Worm (Caenorhabditis elegans) whole organism, dauer: ENCODE data around the gene T28A11.25.

Experiments used
- unc-62 ChIP-seq: sonication (generic microtip); optimal IDR thresholded peaks from 2 replicates; lab custom pipeline; 2017; ENCODE audit warnings: missing biosample characterization, missing genetic modification reagents, missing genetic modification characterization

T28A11.25 gene

ce11 chrV:3273577-3274100, 8.0 kb upstream of the T28A11.25 start, which contains the start of gene T28A11.4:
TSS of gene T28A11.4 (plus strand) at chrV:3274050.
- no peak for TF ChIP-seq unc-62

- TF ChIP-seq unc-62: no peak
These were observed 6.6 kb upstream of the T28A11.25 start, which contains the start of gene T28A11.3 for ce11 chrV:3275033-3275432. TSS of gene T28A11.3 (plus strand) at chrV:3275333.

ce11 chrV:3276184-3276583, 5.4 kb upstream of the T28A11.25 start:
- TF ChIP-seq unc-62: no peak

- TF ChIP-seq unc-62: no peak
These were observed 3.5 kb upstream of the T28A11.25 start, which contains the start of gene fbxa-64 for ce11 chrV:3278101-3278639. TSS of gene fbxa-64 (minus strand) at chrV:3278151.

DNA sequence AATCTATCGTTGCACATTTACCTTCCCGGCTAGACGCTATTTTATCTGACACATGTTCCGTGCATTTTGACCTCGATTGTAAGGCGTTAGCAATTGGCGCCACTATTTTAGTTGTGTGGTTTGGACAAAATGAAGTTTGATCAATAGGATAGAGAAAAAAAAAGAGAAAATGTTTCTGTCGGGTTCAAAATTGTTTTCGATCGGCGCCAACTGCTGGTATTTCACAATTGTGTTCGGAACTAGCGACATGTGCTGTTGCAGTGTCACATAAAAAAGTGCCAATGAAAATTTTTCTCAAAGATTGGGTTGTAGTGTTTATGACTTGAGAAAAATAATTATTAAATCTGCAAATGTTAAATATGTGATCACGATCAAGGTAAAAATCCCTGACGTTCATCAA, 2.5 kb upstream of the T28A11.25 start:
- no peak for TF ChIP-seq unc-62

DNA sequence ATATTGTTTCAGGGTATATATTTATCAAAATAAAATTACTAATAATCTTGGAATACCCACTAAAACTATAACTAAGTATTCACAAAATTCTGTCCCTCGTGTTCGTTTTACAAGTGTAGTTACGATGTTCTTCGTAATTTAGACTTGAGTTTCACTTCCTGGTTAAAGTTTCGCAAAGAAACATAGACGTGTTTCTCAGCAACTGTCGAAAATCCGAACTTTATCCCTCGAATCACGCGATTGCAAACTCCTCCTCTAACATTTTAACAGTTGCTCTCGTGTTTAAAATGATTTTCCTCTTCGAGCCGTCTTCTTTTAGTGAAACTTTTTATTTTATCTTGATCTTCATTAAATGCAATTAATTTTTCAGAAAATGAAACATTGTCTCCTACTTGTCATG, 1.6 kb upstream of the T28A11.25 start, which contains the start of gene T28A11.2:
T28A11.2 (plus strand) TSS at position 371 of the 400 bp plus-strand sequence.
- TF ChIP-seq unc-62: no peak

ce11 chrV:3282957-3283356, 1.3 kb downstream of the T28A11.25 start, which contains the start of gene str-64:
TSS of gene str-64 (plus strand) at chrV:3283257.
- TF ChIP-seq unc-62: no peak

- TF ChIP-seq unc-62: no peak
These were observed 3.0 kb downstream of the T28A11.25 start, which contains the start of gene F35F10.5 for ce11 chrV:3284629-3285028. TSS of gene F35F10.5 (plus strand) at chrV:3284929.

DNA sequence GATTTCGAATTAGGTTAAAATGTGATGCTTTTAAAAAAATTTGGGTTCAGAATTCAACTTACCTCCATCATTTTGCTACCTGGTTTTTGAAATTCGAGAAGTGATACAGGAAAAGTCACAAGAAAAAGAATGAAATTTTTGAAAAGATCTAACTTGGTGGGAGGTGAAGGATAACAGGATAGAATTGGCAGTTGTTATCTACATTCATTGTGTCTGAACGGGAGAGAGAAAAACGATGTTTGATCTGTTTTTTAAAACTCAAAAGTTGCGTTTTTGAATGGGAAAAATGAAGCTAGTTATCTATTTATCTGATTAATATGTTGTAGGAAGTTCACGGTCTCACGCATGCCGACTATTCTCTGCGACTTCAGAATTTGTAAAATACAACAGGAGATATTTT, 5.7 kb downstream of the T28A11.25 start, which contains the start of gene F35F10.7:
F35F10.7 (minus strand) TSS at position 101 of the 400 bp plus-strand sequence.
- TF ChIP-seq unc-62: no peak

- TF ChIP-seq unc-62: no peak
These were observed 6.5 kb downstream of the T28A11.25 start for ce11 chrV:3288134-3288533.

ce11 chrV:3289267-3289666, 7.6 kb downstream of the T28A11.25 start, which contains the start of gene F35F10.6:
TSS of gene F35F10.6 (minus strand) at chrV:3289367.
- TF ChIP-seq unc-62: no peak

ce11 chrV:3295368-3295767, 13.7 kb downstream of the T28A11.25 start:
- TF ChIP-seq unc-62: no peak

DNA sequence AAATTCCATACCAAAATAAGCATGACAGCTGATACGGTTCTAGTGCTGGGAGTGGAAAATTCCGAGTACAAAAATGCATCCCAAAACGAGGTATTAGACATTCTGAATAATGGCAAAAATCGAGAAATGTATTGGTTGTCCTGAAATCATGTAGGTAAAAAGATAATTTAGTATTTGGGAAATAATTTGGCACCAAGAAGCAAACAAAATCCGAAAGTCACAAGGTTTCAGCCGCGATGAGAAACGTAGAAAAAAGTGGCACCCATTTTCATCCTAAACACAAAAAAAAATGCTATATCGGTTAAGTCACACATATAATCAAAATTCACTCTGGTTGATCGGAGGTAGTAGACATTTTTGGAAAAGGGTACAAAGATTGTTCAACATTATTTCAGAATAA, 16.1 kb downstream of the T28A11.25 start, which contains the start of gene srx-122:
srx-122 (minus strand) TSS at position 101 of the 400 bp plus-strand sequence.
- no peak for TF ChIP-seq unc-62

- TF ChIP-seq unc-62: no peak
These were observed 17.8 kb downstream of the T28A11.25 start for ce11 chrV:3299437-3299836.

DNA sequence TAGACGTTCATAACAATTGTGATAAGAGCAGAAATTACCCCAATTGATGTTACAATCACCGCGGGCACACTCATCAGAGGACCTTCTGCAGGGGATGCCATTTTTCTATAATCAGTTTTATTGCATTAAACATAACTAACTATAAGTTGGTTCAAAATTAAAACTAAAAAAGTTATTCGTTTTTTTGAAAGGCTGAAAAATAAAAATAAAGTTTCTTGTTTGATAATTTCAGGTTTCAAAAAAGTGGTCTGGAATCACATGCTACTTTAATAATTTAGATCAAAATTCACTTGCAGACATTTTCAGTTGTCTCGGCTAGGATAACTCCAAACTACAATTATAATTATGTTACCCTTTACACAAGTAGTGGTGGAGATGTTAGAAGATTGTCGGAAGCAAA, 20.3 kb downstream of the T28A11.25 start, which contains the start of gene srbc-1:
srbc-1 (minus strand) TSS at position 101 of the 400 bp plus-strand sequence.
- TF ChIP-seq unc-62: no peak

DNA sequence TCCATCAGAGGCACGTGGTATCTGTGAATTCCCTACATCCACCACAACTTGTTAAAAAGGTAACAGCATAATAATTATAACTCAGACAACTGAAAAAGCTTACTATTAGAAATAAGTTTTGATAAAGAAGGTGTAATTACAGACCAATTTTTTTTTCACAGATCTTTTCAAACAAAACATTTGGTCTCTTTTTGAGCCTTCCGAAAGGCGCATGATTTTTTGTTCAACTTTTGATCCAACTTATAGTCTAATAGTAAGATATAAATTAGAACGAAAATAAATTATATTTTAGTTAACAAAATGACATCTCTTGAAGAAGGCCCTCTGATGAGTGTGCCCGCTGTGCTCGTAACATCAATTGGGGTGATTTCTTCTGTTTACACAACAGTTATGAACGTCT, 26.5 kb downstream of the T28A11.25 start, which contains the start of gene srbc-3:
srbc-3 (plus strand) TSS at position 301 of the 400 bp plus-strand sequence.
- TF ChIP-seq unc-62: no peak

DNA sequence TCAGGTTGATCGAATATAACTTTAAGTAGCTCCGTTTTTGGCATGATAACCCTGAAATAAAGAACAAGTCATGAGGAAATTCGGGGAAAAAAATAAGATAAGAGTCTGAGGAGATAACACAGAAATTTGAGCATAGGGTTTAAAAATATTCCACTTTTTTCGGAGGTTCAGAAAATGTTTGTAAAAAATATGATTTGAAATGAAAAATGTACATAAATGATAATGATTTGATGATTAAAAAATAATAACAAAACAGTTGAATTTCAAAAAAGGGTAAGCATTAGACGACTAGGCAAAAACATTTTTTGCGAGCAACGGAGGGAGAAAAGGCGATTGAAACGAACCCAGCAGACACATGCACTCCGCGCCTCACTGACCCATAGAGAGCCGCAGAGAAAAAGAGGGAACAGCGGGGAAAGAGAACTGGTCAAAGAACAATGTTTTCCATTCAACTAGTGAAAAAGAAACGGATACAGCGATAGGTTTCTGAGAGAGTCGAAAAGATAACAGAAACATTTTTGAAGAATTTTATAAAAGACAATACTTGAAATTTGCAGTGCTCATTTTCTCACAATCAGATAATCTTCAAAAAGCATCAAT, 30.5 kb downstream of the T28A11.25 start, which contains the start of gene arrd-18:
arrd-18 (minus strand) TSS at position 51 of the 600 bp plus-strand sequence.
- no peak for TF ChIP-seq unc-62
